Worm (Caenorhabditis elegans) whole organism, young adult: Measurements from ENCODE around the gene vab-19.

Experiments
- egrh-3 ChIP-seq: fragments of 200-800 bp; sonication (Bioruptor generic); IDR thresholded peaks from 2 replicates; pipeline ENCODE4 v1.3.6; 2022; ENCODE audit warnings: missing genetic modification reagents, missing genetic modification characterization, missing compliant biosample characterization
- him-1 ChIP-seq: sonication (generic microtip); optimal IDR thresholded peaks from 2 replicates; lab custom pipeline; 2016; ENCODE audit warnings: missing genotype, missing genetic modification reagents, missing genetic modification characterization, missing compliant biosample characterization
- let-607 ChIP-seq, 2 experiments: fragments of 200-800 bp in 1 of 2; sonication (Bioruptor generic) in 1 of 2; sonication (generic microtip) in 1 of 2; optimal IDR thresholded peaks; 2 replicates each; lab custom pipeline; 2016 to 2018; ENCODE audit warnings: mild to moderate bottlenecking in 2 of 2, missing compliant biosample characterization in 2 of 2, missing genetic modification characterization in 2 of 2, moderate library complexity in 2 of 2, missing genotype in 1 of 2
- mes-4 ChIP-seq: sonication (generic microtip); optimal IDR thresholded peaks from 2 replicates; lab custom pipeline; 2016; ENCODE audit warnings: missing genotype, missing genetic modification characterization, missing compliant biosample characterization
- unc-130 ChIP-seq: sonication (generic microtip); optimal IDR thresholded peaks from 2 replicates; lab custom pipeline; 2016; ENCODE audit warnings: missing genetic modification reagents, missing genetic modification characterization, missing compliant biosample characterization
- ztf-18 ChIP-seq: sonication (generic microtip); optimal IDR thresholded peaks from 2 replicates; lab custom pipeline; 2016; ENCODE audit warnings: missing genotype, mild to moderate bottlenecking, missing genetic modification characterization, missing compliant biosample characterization

DNA sequence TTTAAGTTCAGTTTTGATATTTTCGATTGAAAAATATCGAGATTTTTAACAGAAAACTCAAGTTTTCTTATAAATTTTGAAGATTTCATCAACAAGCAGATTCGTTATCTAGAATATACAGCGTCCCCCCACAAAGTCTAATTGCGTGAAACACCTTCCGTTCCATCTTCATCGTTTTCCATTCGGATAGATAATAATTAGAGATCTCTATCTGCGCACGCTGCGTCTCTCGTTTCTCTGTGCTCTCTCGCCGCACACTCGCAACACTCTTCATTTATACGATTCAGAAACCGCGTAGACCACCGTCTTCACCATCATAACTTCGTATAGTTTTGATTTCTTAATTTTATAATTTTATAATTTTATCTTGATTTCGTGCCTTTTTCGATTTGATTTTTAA, 6.3 kb upstream of the vab-19 start:
- TF ChIP-seq him-1 (tag; lab: Kevin White, UChicago) (no peak), egrh-3 (no peak), ztf-18 (tag; lab: Kevin White, UChicago) (no peak), let-607 (tag; optimal IDR thresholded peaks at IDR 0.05; lab: Kevin White, UChicago) (no peak), mes-4 (tag; lab: Kevin White, UChicago) (no peak), unc-130 (no peak)
